Fruit fly (Drosophila melanogaster) whole organism, embryonic: ENCODE measurements around the gene Rab3-GEF.

Source experiments
- Aef1 ChIP-seq: fragments of 200-800 bp; sonication (Bioruptor generic); IDR thresholded peaks from 3 replicates; pipeline ENCODE4 v1.3.6; 2022; ENCODE audit warnings: missing biosample characterization, missing genetic modification characterization
- Atf3 ChIP-seq: fragments of 200-800 bp; sonication (Bioruptor generic); optimal IDR thresholded peaks from 3 replicates; lab custom pipeline; 2016; ENCODE audit warnings: missing biosample characterization, missing genetic modification characterization
- Atf6 ChIP-seq: fragments of 200-800 bp; sonication (Bioruptor generic); IDR thresholded peaks from 2 replicates; pipeline ENCODE4 v1.3.6; 2022; ENCODE audit warnings: missing biosample characterization, missing genetic modification characterization
- BEAF-32 ChIP-seq: fragments of 200-800 bp; sonication (Bioruptor generic); optimal IDR thresholded peaks from 3 replicates; lab custom pipeline; 2017; ENCODE audit warnings: missing biosample characterization, missing genetic modification characterization, mild to moderate bottlenecking, moderate library complexity, missing genetic modification reagents
- CG10543 ChIP-seq: fragments of 200-800 bp; sonication (Bioruptor generic); optimal IDR thresholded peaks from 3 replicates; lab custom pipeline; 2017; ENCODE audit warnings: missing biosample characterization, mild to moderate bottlenecking, missing genetic modification characterization, moderate library complexity
- CG12299 ChIP-seq: fragments of 200-800 bp; sonication (Bioruptor generic); optimal IDR thresholded peaks from 2 replicates; lab custom pipeline; 2018; ENCODE audit warnings: missing biosample characterization, mild to moderate bottlenecking, missing genetic modification characterization
- CG12659 ChIP-seq: fragments of 200-800 bp; sonication (Bioruptor generic); optimal IDR thresholded peaks from 3 replicates; lab custom pipeline; 2017; ENCODE audit warnings: mild to moderate bottlenecking, missing biosample characterization, missing genetic modification reagents, missing genetic modification characterization
- CG17186 ChIP-seq: fragments of 200-800 bp; sonication (Bioruptor generic); optimal IDR thresholded peaks from 3 replicates; lab custom pipeline; 2017; ENCODE audit warnings: missing biosample characterization, missing genetic modification reagents, missing genetic modification characterization
- CG17359 ChIP-seq: fragments of 200-800 bp; sonication (Bioruptor generic); optimal IDR thresholded peaks from 3 replicates; lab custom pipeline; 2018; ENCODE audit warnings: missing biosample characterization, mild to moderate bottlenecking, missing genetic modification characterization, moderate library complexity
- CG2202 ChIP-seq: fragments of 200-800 bp; sonication (Bioruptor generic); optimal IDR thresholded peaks from 2 replicates; lab custom pipeline; 2018; ENCODE audit warnings: missing biosample characterization, mild to moderate bottlenecking, missing genetic modification characterization
- CG2875 ChIP-seq: fragments of 200-800 bp; sonication (Bioruptor generic); optimal IDR thresholded peaks from 2 replicates; lab custom pipeline; 2017; ENCODE audit warnings: missing biosample characterization, mild to moderate bottlenecking, missing genetic modification characterization, missing genetic modification reagents
- CG6813 ChIP-seq: fragments of 200-800 bp; sonication (Bioruptor generic); optimal IDR thresholded peaks from 2 replicates; lab custom pipeline; 2017; ENCODE audit warnings: missing biosample characterization, missing genetic modification characterization, mild to moderate bottlenecking, moderate library complexity, missing genetic modification reagents
- CG7928 ChIP-seq: fragments of 200-800 bp; sonication (Bioruptor generic); optimal IDR thresholded peaks from 2 replicates; lab custom pipeline; 2017; ENCODE audit warnings: missing biosample characterization, mild to moderate bottlenecking, missing genetic modification characterization
- CG8924 ChIP-seq: fragments of 200-800 bp; optimal IDR thresholded peaks from 3 replicates; lab custom pipeline; 2019; ENCODE audit warnings: missing biosample characterization, mild to moderate bottlenecking, missing genetic modification characterization, moderate library complexity
- Dbx ChIP-seq: fragments of 200-800 bp; sonication (Bioruptor generic); IDR thresholded peaks from 3 replicates; pipeline ENCODE4 v1.3.6; 2022; ENCODE audit warnings: missing biosample characterization, missing genetic modification characterization
- Deaf1 ChIP-seq: fragments of 200-800 bp; optimal IDR thresholded peaks from 3 replicates; lab custom pipeline; 2019; ENCODE audit warnings: missing biosample characterization, mild to moderate bottlenecking, missing genetic modification characterization, moderate library complexity
- Fer2 ChIP-seq: fragments of 200-800 bp; sonication (Bioruptor generic); optimal IDR thresholded peaks from 2 replicates; lab custom pipeline; 2018; ENCODE audit warnings: missing biosample characterization, mild to moderate bottlenecking, missing genetic modification characterization, moderate library complexity
- Gsc ChIP-seq: fragments of 200-800 bp; sonication (Bioruptor generic); IDR thresholded peaks from 2 replicates; pipeline ENCODE4 v1.3.6; 2022; ENCODE audit warnings: missing biosample characterization, missing genetic modification characterization
- Gug ChIP-seq: fragments of 200-800 bp; sonication (Bioruptor generic); IDR thresholded peaks from 4 replicates; pipeline ENCODE4 v1.3.6; 2022; ENCODE audit warnings: missing biosample characterization, missing genetic modification characterization
- Hand ChIP-seq: fragments of 200-800 bp; sonication (Bioruptor generic); optimal IDR thresholded peaks from 2 replicates; lab custom pipeline; 2017; ENCODE audit warnings: mild to moderate bottlenecking, missing biosample characterization, missing genetic modification reagents, missing genetic modification characterization
- Hr39 ChIP-seq: fragments of >200 bp; optimal IDR thresholded peaks from 2 replicates; lab custom pipeline; 2017
- Hr51 ChIP-seq, 2 experiments: fragments of 200-800 bp; sonication (Bioruptor generic); optimal IDR thresholded peaks; 2 replicates in 1 of 2; 3 replicates in 1 of 2; lab custom pipeline; 2016 to 2018; ENCODE audit warnings: missing biosample characterization in 2 of 2, missing genetic modification characterization in 2 of 2, mild to moderate bottlenecking in 1 of 2, moderate library complexity in 1 of 2
- Lhr ChIP-seq: fragments of 200-800 bp; sonication (Bioruptor generic); optimal IDR thresholded peaks from 3 replicates; lab custom pipeline; 2017; ENCODE audit warnings: mild to moderate bottlenecking, missing biosample characterization, missing genetic modification reagents, missing genetic modification characterization
- Med ChIP-seq: fragments of 200-800 bp; sonication (Bioruptor generic); peaks from one replicate; lab custom pipeline; 2016; ENCODE audit warnings: missing biosample characterization, missing genetic modification characterization, mild to moderate bottlenecking, inconsistent platforms, moderate library complexity
- Neu2 ChIP-seq: fragments of 200-800 bp; sonication (Bioruptor generic); optimal IDR thresholded peaks from 3 replicates; lab custom pipeline; 2016; ENCODE audit warnings: missing biosample characterization, missing genetic modification characterization, borderline replicate concordance
- NfI ChIP-seq: fragments of 200-800 bp; sonication (Bioruptor generic); optimal IDR thresholded peaks from 3 replicates; lab custom pipeline; 2018; ENCODE audit warnings: missing biosample characterization, mild to moderate bottlenecking, missing genetic modification characterization, moderate library complexity
- Oaz ChIP-seq: fragments of 200-800 bp; sonication (Bioruptor generic); IDR thresholded peaks from 2 replicates; pipeline ENCODE4 v1.3.6; 2022; ENCODE audit warnings: missing biosample characterization, missing genetic modification characterization
- Scr ChIP-seq: fragments of 200-800 bp; sonication (Bioruptor generic); IDR thresholded peaks from 2 replicates; pipeline ENCODE4 v1.3.6; 2022; ENCODE audit warnings: missing biosample characterization, missing genetic modification characterization; ENCODE audit not compliant: partially characterized antibody
- Sin3A ChIP-seq: fragments of >200 bp; optimal IDR thresholded peaks from 2 replicates; lab custom pipeline; 2018
- ash1 ChIP-seq: fragments of 200-800 bp; sonication (Bioruptor generic); optimal IDR thresholded peaks from 2 replicates; lab custom pipeline; 2018; ENCODE audit warnings: missing biosample characterization, mild to moderate bottlenecking, missing genetic modification characterization
- br ChIP-seq: fragments of >200 bp; optimal IDR thresholded peaks from 2 replicates; lab custom pipeline; 2017
- chinmo ChIP-seq: fragments of 200-800 bp; sonication (Bioruptor generic); IDR thresholded peaks from 4 replicates; pipeline ENCODE4 v1.3.6; 2022; ENCODE audit warnings: missing biosample characterization, missing genetic modification characterization; ENCODE audit not compliant: partially characterized antibody
- chm ChIP-seq: fragments of 200-800 bp; sonication (Bioruptor generic); IDR thresholded peaks from 2 replicates; pipeline ENCODE4 v1.3.6; 2022; ENCODE audit warnings: missing biosample characterization, missing genetic modification characterization
- ci ChIP-seq: fragments of 200-800 bp; sonication (Bioruptor generic); IDR thresholded peaks from 3 replicates; pipeline ENCODE4 v1.3.6; 2022; ENCODE audit warnings: missing biosample characterization, missing genetic modification characterization
- dimm ChIP-seq: fragments of 200-800 bp; sonication (Bioruptor generic); IDR thresholded peaks from 2 replicates; pipeline ENCODE4 v1.3.6; 2022; ENCODE audit warnings: missing biosample characterization, missing genetic modification characterization
- jigr1 ChIP-seq: fragments of 200-800 bp; sonication (Bioruptor generic); IDR thresholded peaks from 3 replicates; pipeline ENCODE4 v1.3.6; 2022; ENCODE audit warnings: missing biosample characterization, missing genetic modification characterization
- jing ChIP-seq: fragments of 200-800 bp; sonication (Bioruptor generic); optimal IDR thresholded peaks from 2 replicates; lab custom pipeline; 2018; ENCODE audit warnings: missing biosample characterization, mild to moderate bottlenecking, missing genetic modification characterization
- lbe ChIP-seq: fragments of 200-800 bp; sonication (Bioruptor generic); optimal IDR thresholded peaks from 2 replicates; lab custom pipeline; 2016; ENCODE audit warnings: missing biosample characterization, mild to moderate bottlenecking, missing genetic modification characterization
- maf-S ChIP-seq: fragments of 200-800 bp; sonication (Bioruptor generic); optimal IDR thresholded peaks from 2 replicates; lab custom pipeline; 2016; ENCODE audit warnings: missing biosample characterization, missing genetic modification characterization
- pan ChIP-seq, 4 experiments: fragments of >200 bp in 3 of 4; fragments of 200-800 bp in 1 of 4; sonication (Bioruptor generic) in 1 of 4; optimal IDR thresholded peaks in 3 of 4; IDR thresholded peaks in 1 of 4; 2 replicates each; pipeline versions ENCODE4 v1.3.6 to Lab custom; 2017 to 2022; ENCODE audit warnings: missing biosample characterization in 2 of 4, missing genetic modification characterization in 2 of 4, mixed read lengths in 1 of 4
- pb ChIP-seq: fragments of 200-800 bp; sonication (Bioruptor generic); optimal IDR thresholded peaks from 3 replicates; lab custom pipeline; 2016; ENCODE audit warnings: missing biosample characterization, missing genetic modification characterization
- phol ChIP-seq: fragments of 200-800 bp; sonication (Bioruptor generic); optimal IDR thresholded peaks from 3 replicates; lab custom pipeline; 2018; ENCODE audit warnings: missing biosample characterization, mild to moderate bottlenecking, missing genetic modification characterization, moderate library complexity
- run ChIP-seq: fragments of 200-800 bp; sonication (Bioruptor generic); optimal IDR thresholded peaks from 3 replicates; lab custom pipeline; 2018; ENCODE audit warnings: missing biosample characterization, mild to moderate bottlenecking, missing genetic modification characterization
- sd ChIP-seq: fragments of 200-800 bp; sonication (Bioruptor generic); optimal IDR thresholded peaks from 3 replicates; lab custom pipeline; 2018; ENCODE audit warnings: missing biosample characterization, mild to moderate bottlenecking, missing genetic modification characterization, moderate library complexity
- seq ChIP-seq: fragments of 200-800 bp; sonication (Bioruptor generic); IDR thresholded peaks from 2 replicates; pipeline ENCODE4 v1.3.6; 2022; ENCODE audit warnings: missing biosample characterization, missing genetic modification characterization
- sr ChIP-seq: fragments of 200-800 bp; sonication (Bioruptor generic); IDR thresholded peaks from 3 replicates; pipeline ENCODE4 v1.3.6; 2022; ENCODE audit warnings: missing biosample characterization, missing genetic modification characterization
- toy ChIP-seq: fragments of 200-800 bp; sonication (Bioruptor generic); IDR thresholded peaks from 2 replicates; pipeline ENCODE4 v1.3.6; 2022; ENCODE audit warnings: missing biosample characterization, missing genetic modification characterization
- vvl ChIP-seq: fragments of 200-800 bp; sonication (Bioruptor generic); IDR thresholded peaks from 2 replicates; pipeline ENCODE4 v1.3.6; 2022; ENCODE audit warnings: missing biosample characterization, missing genetic modification characterization

Gene Rab3-GEF

DNA sequence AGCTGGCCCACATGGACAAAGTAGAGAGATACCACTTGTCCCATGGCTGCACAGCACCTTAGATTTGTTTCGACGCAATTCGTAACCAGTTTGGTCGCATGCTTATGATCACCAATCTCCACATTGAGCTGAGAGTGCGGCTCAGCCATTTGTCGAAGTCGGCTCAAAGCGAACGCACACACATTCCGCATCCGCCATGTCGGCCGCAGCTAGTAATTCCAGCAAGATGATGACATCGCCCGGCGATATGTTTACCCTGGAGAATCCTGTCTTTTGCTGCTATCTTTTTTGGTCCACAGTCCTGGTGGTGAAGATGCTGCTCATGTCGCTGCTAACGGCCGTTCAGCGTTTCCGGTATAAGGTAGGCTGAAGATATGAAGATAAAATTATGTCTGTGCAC is 6.8 kb upstream of the Rab3-GEF start, which contains the start of gene CG33178:
Gene CG33178, plus strand, starts transcription at position 147 of the 400 bp plus-strand sequence.
- TF ChIP-seq Fer2 (tag; lab: Kevin White, UChicago), result no peak
- TF ChIP-seq Med (GFP tag; lab: Kevin White, UChicago), result peak; percentile 61
- TF ChIP-seq Deaf1, result peak; percentile 17
- TF ChIP-seq Atf6 (GFP tag; lab: Robert Waterston, UW), result 0 out of 2 replicates have a peak, but pooled peaks have one; percentile 20
- no peak for TF ChIP-seq CG10543 (GFP tag; lab: Kevin White, UChicago)
- peak; percentile 49 for TF ChIP-seq sd (tag; lab: Kevin White, UChicago)
- TF ChIP-seq ci, result 0 out of 3 replicates have a peak, but pooled peaks have one; percentile 6
- TF ChIP-seq chinmo (GFP tag; lab: Robert Waterston, UW), result peak; percentile 80; the same call in 3 of the 4 replicates
- TF ChIP-seq, all 482 proteins: peak for 6

DNA sequence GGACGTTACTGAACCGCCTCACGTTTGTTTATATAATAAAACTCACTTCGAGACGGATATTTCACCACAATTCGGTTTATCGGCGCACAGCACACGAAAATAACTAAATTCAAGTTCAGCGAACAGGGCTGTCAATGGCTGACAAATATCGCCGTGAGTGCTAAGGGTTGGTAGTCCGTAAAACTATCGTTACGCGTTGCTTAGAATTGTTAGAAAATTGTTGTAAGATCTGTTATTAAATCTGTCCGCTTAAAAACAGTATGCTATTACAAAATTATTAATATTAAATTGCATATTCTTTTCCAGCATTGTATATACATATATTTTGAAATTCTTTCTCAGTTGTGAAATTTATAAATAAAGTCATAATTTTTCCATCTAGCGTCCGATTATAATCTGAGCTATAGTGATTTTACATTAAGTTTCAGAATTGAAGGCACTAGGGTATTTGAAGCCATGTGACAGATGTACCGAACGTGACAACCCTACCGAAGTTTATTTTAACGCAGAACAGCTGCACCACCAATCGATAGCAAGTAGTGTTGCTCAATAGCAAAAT is 4.8 kb upstream of the Rab3-GEF start, which contains the start of gene Cox17:
Gene Cox17, minus strand, starts transcription at position 120 of the 559 bp plus-strand sequence.
- peak; percentile 84 for TF ChIP-seq Scr (GFP tag; lab: Robert Waterston, UW)
- TF ChIP-seq dimm, result no peak
- TF ChIP-seq jing, result peak; percentile 35
- peak; percentile 74; the same call in 2 of the 3 replicates for TF ChIP-seq Dbx (GFP tag; lab: Robert Waterston, UW)
- TF ChIP-seq jigr1 (GFP tag; lab: Robert Waterston, UW), result peak; percentile 68; the same call in 1 of the 3 replicates
- no peak for TF ChIP-seq Gsc (GFP tag; lab: Robert Waterston, UW)
- peak; percentile 20 for TF ChIP-seq maf-S
- peak; percentile 67 for TF ChIP-seq lbe (GFP tag; lab: Kevin White, UChicago)
- TF ChIP-seq seq, result peak; percentile 38
- TF ChIP-seq pb (GFP tag; lab: Kevin White, UChicago), result no peak
- peak; percentile 93 for TF ChIP-seq BEAF-32
- peak; percentile 4 for TF ChIP-seq CG17186 (GFP tag; lab: Kevin White, UChicago)
- TF ChIP-seq Atf3 (GFP tag; lab: Kevin White, UChicago), result peak; percentile 48
- peak; percentile 69 for TF ChIP-seq Aef1 (GFP tag; lab: Robert Waterston, UW)
- TF ChIP-seq br (lab: Kevin White, UChicago), result no peak
- peak; percentile 67 for TF ChIP-seq CG2875 (GFP tag; lab: Kevin White, UChicago)
- TF ChIP-seq phol, result peak; percentile 89
- TF ChIP-seq CG12299 (tag; lab: Kevin White, UChicago), result peak; percentile 48
- peak; percentile 59 to 82 for TF ChIP-seq Hr51 (GFP tag; optimal IDR thresholded peaks at IDR 0.05; lab: Kevin White, UChicago)
- TF ChIP-seq run (tag; lab: Kevin White, UChicago), result peak; percentile 55
- TF ChIP-seq chm, result 0 out of 2 replicates have a peak, but pooled peaks have one; percentile 5
- TF ChIP-seq CG2202 (tag; lab: Kevin White, UChicago), result peak; percentile 32
- TF ChIP-seq vvl (GFP tag; lab: Robert Waterston, UW), result peak; percentile 73
- peak; percentile 62 for TF ChIP-seq CG7928 (GFP tag; lab: Kevin White, UChicago)
- TF ChIP-seq Gug (GFP tag; lab: Robert Waterston, UW), result peak; percentile 80; the same call in 2 of the 4 replicates
- TF ChIP-seq pan (optimal IDR thresholded peaks at IDR 0.05; lab: Kevin White, UChicago), result no peak
- peak in 1 of 2 experiments; percentile 65 for TF ChIP-seq pan (GFP tag; optimal IDR thresholded peaks at IDR 0.05 in 1 of 2, IDR thresholded peaks at IDR 0.05 in 1 of 2)
- peak; percentile 16 for TF ChIP-seq CG6813 (GFP tag; lab: Kevin White, UChicago)
- no peak for TF ChIP-seq Oaz (GFP tag; lab: Robert Waterston, UW)
- TF ChIP-seq ash1 (GFP tag; lab: Kevin White, UChicago), result no peak
- TF ChIP-seq CG8924 (tag; lab: Kevin White, UChicago), result peak; percentile 85
- peak; percentile 47 for TF ChIP-seq Lhr (GFP tag; lab: Kevin White, UChicago)
- no peak for TF ChIP-seq Hr39 (lab: Kevin White, UChicago)
- no peak for TF ChIP-seq sr (GFP tag; lab: Robert Waterston, UW)
- peak; percentile 57 for TF ChIP-seq Sin3A (lab: Kevin White, UChicago)
- TF ChIP-seq Hand (GFP tag; lab: Kevin White, UChicago), result peak; percentile 78
- peak; percentile 73 for TF ChIP-seq CG17359
- TF ChIP-seq CG12659 (GFP tag; lab: Kevin White, UChicago), result peak; percentile 89
- peak; percentile 38 for TF ChIP-seq Fer2 (tag; lab: Kevin White, UChicago)
- TF ChIP-seq NfI, result peak; percentile 81
- no peak for TF ChIP-seq toy (GFP tag; lab: Robert Waterston, UW)
- no peak for TF ChIP-seq Neu2 (GFP tag; lab: Kevin White, UChicago)
